Worm (Caenorhabditis elegans) whole organism, mixed stage, embryonic: Measurements from ENCODE around the gene vha-8.

Experiments
- bed-3 ChIP-seq: fragments of 200-800 bp; sonication (Bioruptor generic); optimal IDR thresholded peaks from 3 replicates; lab custom pipeline; 2018; ENCODE audit warnings: mild to moderate bottlenecking, missing genetic modification characterization, moderate library complexity, missing compliant biosample characterization
- blmp-1 ChIP-seq: fragments of 150-350 bp; optimal IDR thresholded peaks from 2 replicates; lab custom pipeline; 2014; ENCODE audit warnings: missing biosample characterization, missing genetic modification characterization
- ceh-39 ChIP-seq: fragments of 150-350 bp; optimal IDR thresholded peaks from 2 replicates; lab custom pipeline; 2014; ENCODE audit warnings: missing biosample characterization, missing genetic modification characterization
- ceh-43 ChIP-seq: fragments of 200-800 bp; sonication (Bioruptor generic); optimal IDR thresholded peaks from 2 replicates; lab custom pipeline; 2018; ENCODE audit warnings: mild to moderate bottlenecking, missing genetic modification characterization, moderate library complexity, missing compliant biosample characterization
- ceh-83 ChIP-seq: fragments of 200-800 bp; sonication (Bioruptor generic); optimal IDR thresholded peaks from 2 replicates; lab custom pipeline; 2018; ENCODE audit warnings: mild to moderate bottlenecking, missing genetic modification characterization, missing compliant biosample characterization
- ces-1 ChIP-seq: fragments of 150-350 bp; optimal IDR thresholded peaks from 2 replicates; lab custom pipeline; 2014; ENCODE audit warnings: missing biosample characterization, missing genetic modification reagents, missing genetic modification characterization
- cnd-1 ChIP-seq: fragments of 200-800 bp; sonication (Bioruptor generic); optimal IDR thresholded peaks from 2 replicates; lab custom pipeline; 2018; ENCODE audit warnings: mild to moderate bottlenecking, missing genetic modification characterization, missing compliant biosample characterization
- drap-1 ChIP-seq: fragments of 200-800 bp; sonication (Bioruptor generic); optimal IDR thresholded peaks from 3 replicates; lab custom pipeline; 2018; ENCODE audit warnings: mild to moderate bottlenecking, missing genetic modification characterization, missing compliant biosample characterization
- elt-1 ChIP-seq: sonication (generic microtip); optimal IDR thresholded peaks from 2 replicates; lab custom pipeline; 2017; ENCODE audit warnings: missing genetic modification characterization, mild to moderate bottlenecking, missing compliant biosample characterization, antibody characterized with exemption, moderate library complexity, borderline replicate concordance; ENCODE audit not compliant: insufficient read depth
- elt-3 ChIP-seq: fragments of 150-350 bp; optimal IDR thresholded peaks from 2 replicates; lab custom pipeline; 2014; ENCODE audit warnings: missing biosample characterization, missing genetic modification characterization
- flh-1 ChIP-seq: fragments of 200-800 bp; sonication (Bioruptor generic); optimal IDR thresholded peaks from 2 replicates; lab custom pipeline; 2018; ENCODE audit warnings: mild to moderate bottlenecking, missing genetic modification characterization, moderate library complexity, missing compliant biosample characterization
- ham-2 ChIP-seq: fragments of 200-800 bp; sonication (Bioruptor generic); optimal IDR thresholded peaks from 2 replicates; lab custom pipeline; 2018; ENCODE audit warnings: mild to moderate bottlenecking, missing genetic modification characterization, missing compliant biosample characterization
- hlh-1 ChIP-seq: fragments of 150-350 bp; optimal IDR thresholded peaks from 2 replicates; lab custom pipeline; 2014; ENCODE audit warnings: missing biosample characterization, missing genetic modification reagents, missing genetic modification characterization
- lin-13 ChIP-seq: fragments of 150-350 bp; optimal IDR thresholded peaks from 2 replicates; lab custom pipeline; 2014; ENCODE audit warnings: missing biosample characterization, missing genetic modification characterization
- lin-32 ChIP-seq: fragments of 200-800 bp; sonication (Bioruptor generic); optimal IDR thresholded peaks from 2 replicates; lab custom pipeline; 2018; ENCODE audit warnings: mild to moderate bottlenecking, missing genetic modification characterization, missing compliant biosample characterization
- lsy-2 ChIP-seq: fragments of 150-350 bp; optimal IDR thresholded peaks from 2 replicates; lab custom pipeline; 2014; ENCODE audit warnings: missing biosample characterization, missing genetic modification characterization
- mab-5 ChIP-seq: fragments of 150-350 bp; optimal IDR thresholded peaks from 2 replicates; lab custom pipeline; 2014; ENCODE audit warnings: missing biosample characterization, missing genetic modification characterization
- mep-1 ChIP-seq: fragments of 150-350 bp; optimal IDR thresholded peaks from 2 replicates; lab custom pipeline; 2017; ENCODE audit warnings: missing biosample characterization, missing genetic modification reagents, missing genetic modification characterization, inconsistent platforms
- mls-2 ChIP-seq: sonication (generic microtip); optimal IDR thresholded peaks from 2 replicates; lab custom pipeline; 2016; ENCODE audit warnings: mild to moderate bottlenecking, missing genetic modification characterization, moderate library complexity, missing compliant biosample characterization
- nhr-2 ChIP-seq: fragments of 150-350 bp; optimal IDR thresholded peaks from 2 replicates; lab custom pipeline; 2014; ENCODE audit warnings: missing biosample characterization, missing genetic modification characterization
- nhr-237 ChIP-seq: fragments of 150-350 bp; optimal IDR thresholded peaks from 2 replicates; lab custom pipeline; 2014; ENCODE audit warnings: missing biosample characterization, missing genetic modification characterization
- nhr-76 ChIP-seq: sonication (generic microtip); optimal IDR thresholded peaks from 2 replicates; lab custom pipeline; 2017; ENCODE audit warnings: missing biosample characterization, missing genetic modification characterization
- pha-4 ChIP-seq: fragments of 150-350 bp; optimal IDR thresholded peaks from 2 replicates; lab custom pipeline; 2018; ENCODE audit warnings: missing biosample characterization, missing genetic modification reagents, missing genetic modification characterization
- sem-2 ChIP-seq: fragments of 200-800 bp; sonication (Bioruptor generic); optimal IDR thresholded peaks from 2 replicates; lab custom pipeline; 2018; ENCODE audit warnings: mild to moderate bottlenecking, missing genetic modification characterization, missing compliant biosample characterization
- snpc-4 ChIP-seq: fragments of 150-350 bp; optimal IDR thresholded peaks from 2 replicates; lab custom pipeline; 2014; ENCODE audit warnings: missing biosample characterization, missing genetic modification characterization
- tbx-8 ChIP-seq: fragments of 200-800 bp; sonication (Bioruptor generic); optimal IDR thresholded peaks from 2 replicates; lab custom pipeline; 2018; ENCODE audit warnings: mild to moderate bottlenecking, missing genetic modification characterization, moderate library complexity, missing compliant biosample characterization
- unc-120 ChIP-seq: sonication (generic microtip); optimal IDR thresholded peaks from 2 replicates; lab custom pipeline; 2017; ENCODE audit warnings: missing genetic modification characterization, missing compliant biosample characterization; ENCODE audit not compliant: poor library complexity, severe bottlenecking
- unc-62 ChIP-seq: fragments of 150-350 bp; optimal IDR thresholded peaks from 2 replicates; lab custom pipeline; 2014; ENCODE audit warnings: missing biosample characterization, missing genetic modification reagents, missing genetic modification characterization
- zip-8 ChIP-seq: fragments of 150-350 bp; optimal IDR thresholded peaks from 2 replicates; lab custom pipeline; 2014; ENCODE audit warnings: missing biosample characterization, missing genetic modification characterization
- ztf-11 ChIP-seq: fragments of 150-350 bp; optimal IDR thresholded peaks from 2 replicates; lab custom pipeline; 2014; ENCODE audit warnings: missing biosample characterization, missing genetic modification characterization

vha-8 gene

DNA sequence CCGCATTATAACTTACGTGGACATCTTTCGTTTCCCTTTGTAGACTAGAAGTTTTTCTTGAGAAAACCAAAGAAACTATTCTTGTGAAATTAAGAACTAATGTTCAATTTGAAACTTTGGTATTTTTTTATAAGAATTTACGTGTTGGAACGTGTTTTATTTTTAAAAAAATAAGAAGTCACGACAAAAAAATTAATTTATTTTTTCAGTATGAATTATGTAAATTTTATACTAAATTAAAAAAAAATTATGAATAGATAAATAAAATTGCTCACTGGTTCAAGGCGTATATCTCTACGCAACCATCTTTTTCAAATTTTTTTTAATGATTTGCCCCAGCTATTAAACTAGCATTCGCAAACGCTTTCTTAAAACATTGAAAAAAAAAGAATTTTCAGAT is 26.7 kb downstream of the vha-8 start, which contains the start of gene C17H12.5:
TSS of gene C17H12.5 (minus strand) at position 101 of the 400 bp plus-strand sequence.
- TF ChIP-seq lin-13 (tag; lab: Kevin White, UChicago): no peak
- no peak for TF ChIP-seq sem-2 (GFP tag; lab: Kevin White, UChicago)
- TF ChIP-seq flh-1 (GFP tag; lab: Kevin White, UChicago): no peak

ce11 chrIV:6818369-6818768 is 27.5 kb downstream of the vha-8 start, which contains the start of gene C17H12.8:
TSS of gene C17H12.8 (plus strand) at chrIV:6818703.
- TF ChIP-seq nhr-2: no peak
- TF ChIP-seq mab-5 (tag; lab: Kevin White, UChicago): no peak
- no peak for TF ChIP-seq lin-13 (tag; lab: Kevin White, UChicago)
- TF ChIP-seq ceh-43 (GFP tag; lab: Kevin White, UChicago): no peak
- TF ChIP-seq snpc-4 (tag; lab: Kevin White, UChicago): no peak
- TF ChIP-seq bed-3 (GFP tag; lab: Kevin White, UChicago): no peak
- TF ChIP-seq flh-1 (GFP tag; lab: Kevin White, UChicago): no peak
- TF ChIP-seq, all 35 proteins: peak for 0

DNA sequence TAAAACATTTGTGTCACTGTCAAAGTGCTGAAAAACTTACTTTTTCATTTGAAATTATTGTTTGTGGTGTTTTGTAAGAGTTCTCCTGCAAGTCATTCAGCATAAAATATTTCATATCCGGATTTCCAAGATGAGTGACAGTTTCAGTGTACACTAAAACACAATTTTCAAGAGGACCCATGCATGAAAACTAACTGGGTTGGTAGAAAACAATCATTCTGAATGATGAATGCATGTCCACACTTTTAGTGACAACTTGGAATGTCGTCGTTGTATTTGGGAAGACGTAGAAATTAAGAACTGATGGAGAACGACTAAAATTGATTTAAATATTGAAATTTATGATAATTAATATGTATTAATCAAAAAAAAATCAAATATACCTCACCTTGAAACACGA is 30.8 kb downstream of the vha-8 start:
- no peak for TF ChIP-seq lsy-2 (tag; lab: Kevin White, UChicago)
- no peak for TF ChIP-seq nhr-237 (tag; lab: Kevin White, UChicago)
- TF ChIP-seq cnd-1 (tag; lab: Kevin White, UChicago): no peak
- TF ChIP-seq ham-2 (GFP tag; lab: Kevin White, UChicago): no peak
- no peak for TF ChIP-seq unc-120 (tag; lab: Kevin White, UChicago)
- TF ChIP-seq tbx-8 (GFP tag; lab: Kevin White, UChicago): no peak
- no peak for TF ChIP-seq sem-2 (GFP tag; lab: Kevin White, UChicago)
- TF ChIP-seq snpc-4 (tag; lab: Kevin White, UChicago): no peak
- no peak for TF ChIP-seq mab-5 (tag; lab: Kevin White, UChicago)
- TF ChIP-seq ceh-83 (GFP tag; lab: Kevin White, UChicago): no peak
- TF ChIP-seq pha-4: no peak
- no peak for TF ChIP-seq ceh-43 (GFP tag; lab: Kevin White, UChicago)
- no peak for TF ChIP-seq unc-62 (GFP tag; lab: Kevin White, UChicago)
- TF ChIP-seq ztf-11 (tag; lab: Kevin White, UChicago): no peak
- TF ChIP-seq elt-1 (tag; lab: Kevin White, UChicago): no peak
- no peak for TF ChIP-seq lin-32 (GFP tag; lab: Kevin White, UChicago)
- no peak for TF ChIP-seq elt-3
- TF ChIP-seq drap-1 (GFP tag; lab: Kevin White, UChicago): no peak
- TF ChIP-seq blmp-1 (tag; lab: Kevin White, UChicago): no peak
- TF ChIP-seq ces-1 (GFP tag; lab: Kevin White, UChicago): no peak

DNA sequence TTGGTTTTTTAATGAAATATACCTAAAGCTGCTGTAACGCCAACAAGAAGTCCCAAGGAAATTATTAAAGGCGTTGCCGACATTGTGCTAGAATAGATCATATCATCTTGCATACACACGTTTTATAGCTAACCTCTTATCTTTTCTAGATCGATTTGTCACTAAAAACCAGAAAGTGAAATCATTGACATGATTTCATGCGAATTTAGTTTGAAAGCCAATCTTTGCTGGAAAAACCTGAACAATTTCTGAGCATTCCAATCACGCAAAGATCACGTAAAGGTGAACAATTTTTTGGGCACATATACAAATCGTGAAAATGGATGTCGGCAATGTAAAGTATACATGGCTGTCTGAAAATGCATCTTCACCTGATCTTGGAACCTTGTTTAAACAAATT is 31.5 kb downstream of the vha-8 start, which contains the start of gene C17H12.6:
TSS of gene C17H12.6 (minus strand) at position 101 of the 400 bp plus-strand sequence.
- TF ChIP-seq flh-1 (GFP tag; lab: Kevin White, UChicago) (no peak), lin-13 (tag; lab: Kevin White, UChicago) (no peak), mab-5 (tag; lab: Kevin White, UChicago) (no peak), ces-1 (GFP tag; lab: Kevin White, UChicago) (no peak), zip-8 (tag; lab: Kevin White, UChicago) (no peak), nhr-76 (tag; lab: Kevin White, UChicago) (no peak), cnd-1 (tag; lab: Kevin White, UChicago) (no peak), snpc-4 (tag; lab: Kevin White, UChicago) (no peak), pha-4 (no peak), hlh-1 (no peak), ceh-39 (tag; lab: Kevin White, UChicago) (no peak), mls-2 (tag; lab: Kevin White, UChicago) (no peak), mep-1 (no peak)

DNA sequence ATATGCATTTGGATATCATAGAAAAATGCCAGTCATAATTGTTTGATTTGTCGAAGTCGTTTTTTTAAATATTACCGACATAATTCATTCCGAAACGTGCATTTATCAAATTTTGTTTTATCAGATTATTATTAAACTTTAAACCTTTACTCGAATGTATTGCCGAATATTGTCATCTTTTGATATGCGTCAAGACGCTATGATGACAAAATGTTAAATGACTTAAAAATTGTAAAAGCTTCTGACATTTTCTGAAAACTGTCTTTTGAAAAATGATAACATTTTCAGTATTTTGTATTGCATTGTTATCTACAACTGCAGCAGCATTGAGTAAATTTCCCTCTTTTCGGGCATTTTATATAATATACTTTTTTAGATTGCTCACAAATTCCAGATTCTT is 33.7 kb downstream of the vha-8 start, which contains the start of gene H20E11.3:
TSS of gene H20E11.3 (plus strand) at position 195 of the 400 bp plus-strand sequence.
- TF ChIP-seq hlh-1: no peak
- no peak for TF ChIP-seq tbx-8 (GFP tag; lab: Kevin White, UChicago)
